Fruit fly (Drosophila melanogaster): ENCODE data around the gene CG6144.

DNA sequence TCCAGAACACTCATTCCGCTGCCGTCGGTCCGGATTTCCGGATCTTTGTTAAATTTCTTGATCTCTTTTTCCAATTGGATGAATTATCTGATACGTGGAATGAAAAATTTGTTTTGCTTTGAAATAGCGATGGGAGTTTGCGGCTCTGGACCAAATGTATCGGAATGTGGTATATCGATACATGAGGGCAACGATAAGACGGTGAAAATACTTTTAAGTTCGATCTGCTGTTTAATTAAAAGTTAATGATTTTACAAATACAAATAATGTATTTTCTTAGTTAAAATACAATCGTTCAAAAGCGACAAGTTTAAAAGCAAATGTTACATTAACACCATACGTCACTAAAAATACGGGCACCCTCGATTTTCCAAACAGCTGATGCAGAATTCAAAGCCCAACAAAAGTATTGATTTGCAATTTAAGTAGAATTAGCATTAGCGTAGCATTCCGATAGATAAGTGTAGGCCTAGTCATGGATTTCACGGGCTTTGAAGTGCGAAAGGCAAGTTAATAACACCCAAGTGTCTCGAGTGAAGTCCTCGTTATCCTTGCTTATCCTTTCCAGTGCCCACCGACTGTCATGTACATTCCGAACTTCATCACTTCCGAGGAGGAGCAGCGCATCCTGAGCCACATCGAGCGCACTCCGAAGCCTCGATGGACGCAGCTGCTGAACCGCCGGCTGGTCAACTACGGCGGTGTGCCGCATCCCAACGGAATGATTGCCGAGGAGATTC is at the start of gene CG6144, which contains the start of gene Cog4:
- TF ChIP-seq CG34406 (GFP tag; optimal IDR thresholded peaks at IDR 0.05) (no peak), CG16779 (tag; optimal IDR thresholded peaks at IDR 0.05) (no peak), CG8119 (GFP tag; IDR thresholded peaks at IDR 0.05) (no peak), dac (GFP tag; optimal IDR thresholded peaks at IDR 0.05) (no peak)
